Fruit fly (Drosophila melanogaster) S2 (cell line): ENCODE results near the gene CG11700.

Experiments
- CG8478 ChIP-seq: fragments of >200 bp; optimal IDR thresholded peaks from 2 replicates; lab custom pipeline; 2018
- CTCF ChIP-seq, 2 experiments: fragments of >200 bp; optimal IDR thresholded peaks; 2 replicates each; lab custom pipeline; 2018

- no peak for TF ChIP-seq CTCF (optimal IDR thresholded peaks at IDR 0.05; lab: Kevin White, UChicago)
- no peak for TF ChIP-seq CG8478
These were observed 16.1 kb downstream of the CG11700 start, which contains the start of gene schlank for dm6 chrX:6267187-6267711.
